Fruit fly (Drosophila melanogaster) whole organism, pupa: Measurements from ENCODE around the gene Nagk.

ENCODE experiments used
- CG10348 ChIP-seq: fragments of 200-800 bp; sonication (Bioruptor generic); IDR thresholded peaks from 2 replicates; pipeline ENCODE4 v1.3.6; 2022; ENCODE audit warnings: missing biosample characterization, missing genetic modification characterization
- CG12605 ChIP-seq: fragments of 200-800 bp; sonication (Bioruptor generic); IDR thresholded peaks from 2 replicates; pipeline ENCODE4 v1.3.6; 2022; ENCODE audit warnings: missing biosample characterization, missing genetic modification characterization
- CG13204 ChIP-seq: fragments of 200-800 bp; sonication (Bioruptor generic); optimal IDR thresholded peaks from 2 replicates; lab custom pipeline; 2018; ENCODE audit warnings: missing biosample characterization, mild to moderate bottlenecking, missing genetic modification characterization, moderate library complexity
- CG14655 ChIP-seq: fragments of 200-800 bp; sonication (Bioruptor generic); optimal IDR thresholded peaks from 3 replicates; lab custom pipeline; 2017; ENCODE audit warnings: mild to moderate bottlenecking, missing biosample characterization, missing genetic modification reagents, missing genetic modification characterization
- CG15710 ChIP-seq: fragments of 200-800 bp; sonication (Bioruptor generic); optimal IDR thresholded peaks from 2 replicates; lab custom pipeline; 2018; ENCODE audit warnings: missing biosample characterization, mild to moderate bottlenecking, missing genetic modification characterization, moderate library complexity
- CG17806 ChIP-seq: fragments of 200-800 bp; sonication (Bioruptor generic); optimal IDR thresholded peaks from 2 replicates; lab custom pipeline; 2018; ENCODE audit warnings: missing biosample characterization, mild to moderate bottlenecking, missing genetic modification characterization, moderate library complexity
- CG32121 ChIP-seq: fragments of 200-800 bp; sonication (Bioruptor generic); IDR thresholded peaks from 2 replicates; pipeline ENCODE4 v1.3.6; 2022; ENCODE audit warnings: missing biosample characterization, missing genetic modification characterization
- CG34367 ChIP-seq: fragments of 200-800 bp; sonication (Bioruptor generic); optimal IDR thresholded peaks from 2 replicates; lab custom pipeline; 2018; ENCODE audit warnings: missing biosample characterization, mild to moderate bottlenecking, missing genetic modification characterization
- CG4496 ChIP-seq: fragments of 200-800 bp; sonication (Bioruptor generic); IDR thresholded peaks from 3 replicates; pipeline ENCODE4 v1.3.6; 2022; ENCODE audit warnings: missing biosample characterization, missing genetic modification characterization
- CG8159 ChIP-seq: fragments of 200-800 bp; sonication (Bioruptor generic); optimal IDR thresholded peaks from 3 replicates; lab custom pipeline; 2018; ENCODE audit warnings: missing biosample characterization, mild to moderate bottlenecking, missing genetic modification characterization, moderate library complexity
- CG8301 ChIP-seq: fragments of 200-800 bp; sonication (Bioruptor generic); optimal IDR thresholded peaks from 2 replicates; lab custom pipeline; 2018; ENCODE audit warnings: missing biosample characterization, mild to moderate bottlenecking, missing genetic modification characterization
- CG9948 ChIP-seq: fragments of 200-800 bp; sonication (Bioruptor generic); optimal IDR thresholded peaks from 2 replicates; lab custom pipeline; 2018; ENCODE audit warnings: missing biosample characterization, mild to moderate bottlenecking, missing genetic modification characterization, moderate library complexity
- D1 ChIP-seq: fragments of 200-800 bp; sonication (Bioruptor generic); optimal IDR thresholded peaks from 2 replicates; lab custom pipeline; 2018; ENCODE audit warnings: missing biosample characterization, mild to moderate bottlenecking, missing genetic modification characterization, moderate library complexity
- EcR ChIP-seq: fragments of 200-800 bp; sonication (Bioruptor generic); optimal IDR thresholded peaks from 3 replicates; lab custom pipeline; 2019; ENCODE audit warnings: missing biosample characterization, missing genetic modification characterization, mild to moderate bottlenecking, moderate library complexity, missing genetic modification reagents
- Ets98B ChIP-seq: fragments of 200-800 bp; sonication (Bioruptor generic); IDR thresholded peaks from 2 replicates; pipeline ENCODE4 v1.3.6; 2022; ENCODE audit warnings: missing biosample characterization, missing genetic modification characterization
- Pif1A ChIP-seq: fragments of 200-800 bp; sonication (Bioruptor generic); optimal IDR thresholded peaks from 3 replicates; lab custom pipeline; 2016; ENCODE audit warnings: missing biosample characterization, missing genetic modification characterization
- Pif1B ChIP-seq: fragments of 200-800 bp; sonication (Bioruptor generic); optimal IDR thresholded peaks from 3 replicates; lab custom pipeline; 2016; ENCODE audit warnings: missing biosample characterization, missing genetic modification characterization
- Snoo ChIP-seq: fragments of 200-800 bp; sonication (Bioruptor generic); optimal IDR thresholded peaks from 3 replicates; lab custom pipeline; 2017; ENCODE audit warnings: missing biosample characterization, mild to moderate bottlenecking, missing genetic modification characterization, inconsistent platforms
- fd96Ca ChIP-seq: fragments of 200-800 bp; sonication (Bioruptor generic); IDR thresholded peaks from 3 replicates; pipeline ENCODE4 v1.3.6; 2022; ENCODE audit warnings: missing biosample characterization, missing genetic modification characterization
- gl ChIP-seq: fragments of 200-800 bp; sonication (Bioruptor generic); optimal IDR thresholded peaks from 2 replicates; lab custom pipeline; 2018; ENCODE audit warnings: missing biosample characterization, mild to moderate bottlenecking, missing genetic modification characterization
- rn ChIP-seq: fragments of 200-800 bp; sonication (Bioruptor generic); IDR thresholded peaks from 2 replicates; pipeline ENCODE4 v1.3.6; 2022; ENCODE audit warnings: missing biosample characterization, missing genetic modification characterization

Gene Nagk

DNA sequence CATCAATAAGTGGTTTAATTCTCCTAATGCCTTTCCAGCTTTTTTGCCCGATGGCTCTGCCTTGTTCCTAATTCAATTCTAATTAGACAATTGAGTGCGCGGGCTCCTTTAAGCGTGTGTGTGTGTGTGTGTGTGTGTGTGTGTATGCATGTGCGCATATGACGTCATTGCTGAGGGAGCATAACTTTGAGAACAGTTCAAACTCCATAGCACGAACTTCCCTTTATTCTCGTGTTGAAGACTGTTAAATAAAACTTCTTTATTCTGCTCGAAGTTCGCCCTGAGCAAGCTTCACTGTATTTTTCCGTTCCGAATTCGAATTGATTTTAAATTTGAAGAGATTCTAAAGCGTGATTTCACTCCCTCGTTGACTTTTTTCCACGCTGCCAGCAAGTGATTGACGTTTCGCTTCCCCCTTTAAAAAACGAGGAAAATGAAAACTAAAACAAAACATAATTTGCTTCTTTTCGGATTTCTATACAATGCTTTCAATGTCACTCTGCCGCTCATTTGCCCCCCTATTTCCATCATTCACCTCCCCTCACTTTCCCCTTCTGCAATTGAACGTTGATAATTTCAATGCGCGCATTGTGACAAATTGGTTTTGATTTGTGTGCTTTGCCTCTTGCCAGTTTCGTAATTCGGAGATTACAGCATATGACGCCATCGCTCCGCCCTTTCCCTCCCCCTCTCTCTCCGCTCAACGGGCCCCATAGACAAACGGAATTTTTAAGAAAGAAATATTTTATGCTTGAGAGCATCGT is 50.6 kb downstream of the Nagk start:
- no peak for TF ChIP-seq D1 (tag; lab: Kevin White, UChicago)
- TF ChIP-seq Pif1B = no peak
- TF ChIP-seq Pif1A (GFP tag; lab: Kevin White, UChicago) = no peak
- TF ChIP-seq CG17806 (tag; lab: Kevin White, UChicago) = no peak
- no peak for TF ChIP-seq CG9948
- TF ChIP-seq CG14655 (GFP tag; lab: Kevin White, UChicago) = no peak
- no peak for TF ChIP-seq CG15710 (tag; lab: Kevin White, UChicago)
- TF ChIP-seq rn (GFP tag; lab: Robert Waterston, UW) = no peak
- TF ChIP-seq Ets98B = no peak
- no peak for TF ChIP-seq CG10348
- TF ChIP-seq CG8159 (tag; lab: Kevin White, UChicago) = no peak
- TF ChIP-seq CG8301 = no peak
- no peak for TF ChIP-seq CG13204 (GFP tag; lab: Kevin White, UChicago)
- TF ChIP-seq CG34367 = no peak
- TF ChIP-seq CG4496 = no peak
- TF ChIP-seq EcR (GFP tag; lab: Kevin White, UChicago) = no peak
- TF ChIP-seq CG32121 = no peak

- TF ChIP-seq CG34367 (peak; percentile 43), Snoo (tag; lab: Kevin White, UChicago) (no peak), CG13204 (GFP tag; lab: Kevin White, UChicago) (peak; percentile 55), CG32121 (no peak), rn (GFP tag; lab: Robert Waterston, UW) (no peak), gl (peak; percentile 21), CG4496 (no peak), fd96Ca (GFP tag; lab: Robert Waterston, UW) (no peak), Ets98B (no peak), CG8159 (tag; lab: Kevin White, UChicago) (no peak), CG15710 (tag; lab: Kevin White, UChicago) (peak; percentile 49), EcR (GFP tag; lab: Kevin White, UChicago) (peak; percentile 38)
Observed at dm6 chr3R:15291551-15292223, 51.4 kb downstream of the Nagk start.

- TF ChIP-seq CG13204 (GFP tag; lab: Kevin White, UChicago) (peak; percentile 18), CG4496 (no peak), EcR (GFP tag; lab: Kevin White, UChicago) (peak; percentile 17), CG34367 (no peak), CG10348 (no peak), CG15710 (tag; lab: Kevin White, UChicago) (no peak), CG12605 (GFP tag; lab: Robert Waterston, UW) (no peak), CG8301 (no peak), Snoo (tag; lab: Kevin White, UChicago) (peak; percentile 19), CG9948 (no peak), Ets98B (no peak), CG14655 (GFP tag; lab: Kevin White, UChicago) (no peak), rn (GFP tag; lab: Robert Waterston, UW) (no peak), gl (no peak), Pif1A (GFP tag; lab: Kevin White, UChicago) (no peak)
Observed at dm6 chr3R:15290642-15291118, 52.4 kb downstream of the Nagk start, which contains the start of gene CG45218. TSS of gene CG45218 (minus strand) at chr3R:15290799.

DNA sequence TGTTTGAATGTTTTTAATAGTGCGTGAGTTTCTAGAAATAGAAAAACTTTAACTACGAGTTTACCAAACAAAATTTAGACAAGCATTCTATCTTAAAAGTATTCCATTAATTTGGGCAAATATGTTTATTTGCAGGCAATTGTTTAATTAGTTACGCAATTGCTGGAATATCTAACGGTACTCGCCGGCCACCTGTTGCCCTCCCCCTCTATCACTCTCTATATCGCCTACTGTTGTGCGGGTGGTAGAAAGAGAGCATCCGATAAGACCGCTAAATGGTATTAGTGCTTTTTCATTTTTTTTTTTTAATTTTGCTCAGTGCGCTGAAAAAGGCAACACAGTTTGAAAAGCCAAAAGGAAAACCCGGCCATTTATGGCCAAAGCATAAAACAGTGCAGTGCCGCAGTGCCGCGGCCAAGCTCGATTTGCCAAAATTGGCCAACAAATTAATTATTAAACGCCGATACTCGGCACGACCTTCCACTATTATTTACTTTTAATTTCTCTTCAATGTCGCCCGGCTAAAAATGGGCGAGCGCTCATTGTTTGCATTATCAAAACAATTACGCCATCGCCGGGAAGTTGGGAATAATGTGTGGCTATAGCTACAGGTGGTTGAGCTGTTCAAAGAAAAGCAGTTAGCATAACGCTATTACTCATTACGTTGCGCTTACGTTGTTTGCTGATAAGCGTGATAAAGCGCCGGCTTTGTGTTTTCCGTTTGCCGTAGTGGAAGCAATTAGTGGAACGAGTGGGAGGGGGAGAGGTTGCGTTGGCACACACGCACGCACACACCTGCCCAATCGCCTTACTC is 53.0 kb downstream of the Nagk start:
- TF ChIP-seq CG4496 = no peak
- TF ChIP-seq CG8159 (tag; lab: Kevin White, UChicago) = no peak
- TF ChIP-seq Pif1B = no peak
- TF ChIP-seq Snoo (tag; lab: Kevin White, UChicago) = no peak
- no peak for TF ChIP-seq CG8301
- TF ChIP-seq CG14655 (GFP tag; lab: Kevin White, UChicago) = no peak
- TF ChIP-seq CG9948 = no peak
- no peak for TF ChIP-seq CG32121
- no peak for TF ChIP-seq CG10348
- TF ChIP-seq CG34367 = no peak
- TF ChIP-seq gl = no peak
- no peak for TF ChIP-seq Pif1A (GFP tag; lab: Kevin White, UChicago)
- no peak for TF ChIP-seq fd96Ca (GFP tag; lab: Robert Waterston, UW)
- TF ChIP-seq EcR (GFP tag; lab: Kevin White, UChicago) = no peak
- no peak for TF ChIP-seq rn (GFP tag; lab: Robert Waterston, UW)
- no peak for TF ChIP-seq CG12605 (GFP tag; lab: Robert Waterston, UW)
- no peak for TF ChIP-seq CG13204 (GFP tag; lab: Kevin White, UChicago)
- no peak for TF ChIP-seq D1 (tag; lab: Kevin White, UChicago)
- TF ChIP-seq Ets98B = no peak
- TF ChIP-seq, all 21 proteins: peak for 0

DNA sequence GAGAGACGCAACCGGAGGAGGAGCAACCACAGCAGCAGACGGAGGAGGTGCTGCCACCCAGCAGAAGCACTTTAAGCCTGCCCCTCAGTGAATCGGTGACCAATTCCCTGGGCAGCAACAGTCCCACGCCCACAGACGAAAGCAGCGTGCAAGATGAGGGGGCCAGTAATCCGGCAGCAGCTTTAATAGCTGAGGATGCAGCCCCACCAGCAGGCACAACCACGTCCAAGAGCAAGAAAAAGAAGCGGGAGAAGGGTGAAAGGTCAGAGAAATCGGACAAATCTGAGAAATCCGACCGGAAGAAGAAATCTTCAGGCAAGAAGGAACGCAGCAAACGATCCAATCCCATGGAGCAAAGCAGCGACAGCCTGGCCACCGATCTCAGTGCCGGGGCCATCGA is 54.3 kb downstream of the Nagk start:
- TF ChIP-seq D1 (tag; lab: Kevin White, UChicago) = no peak
- no peak for TF ChIP-seq CG12605 (GFP tag; lab: Robert Waterston, UW)
- TF ChIP-seq CG9948 = no peak
- no peak for TF ChIP-seq Ets98B
- no peak for TF ChIP-seq Pif1B
- TF ChIP-seq CG17806 (tag; lab: Kevin White, UChicago) = no peak
- no peak for TF ChIP-seq rn (GFP tag; lab: Robert Waterston, UW)
- TF ChIP-seq Pif1A (GFP tag; lab: Kevin White, UChicago) = no peak
- no peak for TF ChIP-seq fd96Ca (GFP tag; lab: Robert Waterston, UW)
- no peak for TF ChIP-seq gl
- TF ChIP-seq, all 21 proteins: peak for 0
